Worm (Caenorhabditis elegans) whole organism, L4 larva: Measurements from ENCODE around the gene ins-22.

ENCODE experiments used
- D1046.2 ChIP-seq: fragments of 200-800 bp; sonication (Bioruptor generic); IDR thresholded peaks from 2 replicates; pipeline ENCODE4 v1.3.6; 2022; ENCODE audit warnings: missing genetic modification characterization, missing compliant biosample characterization
- F37D6.2 ChIP-seq: sonication (generic microtip); optimal IDR thresholded peaks from 2 replicates; lab custom pipeline; 2016; ENCODE audit warnings: mild to moderate bottlenecking, missing genetic modification characterization, missing compliant biosample characterization
- Y105C5A.15 ChIP-seq: fragments of 200-800 bp; sonication (Bioruptor generic); IDR thresholded peaks from 2 replicates; pipeline ENCODE4 v1.3.6; 2022; ENCODE audit warnings: missing genetic modification characterization, missing compliant biosample characterization
- Y48G9A.11 ChIP-seq: fragments of 200-800 bp; sonication (Bioruptor generic); IDR thresholded peaks from 2 replicates; pipeline ENCODE4 v1.3.6; 2022; ENCODE audit warnings: missing genetic modification reagents, missing genetic modification characterization, missing compliant biosample characterization
- Y75B8A.6 ChIP-seq: fragments of 200-800 bp; sonication (Bioruptor generic); IDR thresholded peaks from 2 replicates; pipeline ENCODE4 v1.3.6; 2022; ENCODE audit warnings: missing genetic modification reagents, missing genetic modification characterization, missing compliant biosample characterization
- aly-2 ChIP-seq: sonication (generic microtip); optimal IDR thresholded peaks from 2 replicates; lab custom pipeline; 2018; ENCODE audit warnings: missing biosample characterization, missing genetic modification characterization
- ceh-44 ChIP-seq: fragments of 200-800 bp; sonication (Bioruptor generic); IDR thresholded peaks from 2 replicates; pipeline ENCODE4 v1.3.6; 2022; ENCODE audit warnings: missing genetic modification reagents, missing genetic modification characterization, missing compliant biosample characterization
- ceh-62 ChIP-seq: sonication (generic microtip); optimal IDR thresholded peaks from 2 replicates; lab custom pipeline; 2017; ENCODE audit warnings: missing biosample characterization, missing genetic modification characterization
- daf-12 ChIP-seq: fragments of 150-350 bp; optimal IDR thresholded peaks from 2 replicates; lab custom pipeline; 2014; ENCODE audit warnings: missing biosample characterization, missing genetic modification reagents, missing genetic modification characterization
- daf-16 ChIP-seq, 3 experiments: sonication (generic microtip); optimal IDR thresholded peaks; 2 replicates each; lab custom pipeline; 2016 to 2017; ENCODE audit warnings: missing genetic modification characterization in 3 of 3, missing genetic modification reagents in 3 of 3, mild to moderate bottlenecking in 2 of 3, missing compliant biosample characterization in 2 of 3, missing biosample characterization in 1 of 3, moderate library complexity in 1 of 3
- duxl-1 ChIP-seq: sonication (generic microtip); optimal IDR thresholded peaks from 2 replicates; lab custom pipeline; 2016; ENCODE audit warnings: mild to moderate bottlenecking, missing genetic modification characterization, moderate library complexity, missing compliant biosample characterization; ENCODE audit not compliant: poor library complexity
- fos-1 ChIP-seq: fragments of 150-350 bp; optimal IDR thresholded peaks from 2 replicates; lab custom pipeline; 2014; ENCODE audit warnings: missing biosample characterization, missing genetic modification characterization
- gei-8 ChIP-seq: fragments of 200-800 bp; sonication (Bioruptor generic); optimal IDR thresholded peaks from 2 replicates; lab custom pipeline; 2018; ENCODE audit warnings: mild to moderate bottlenecking, missing genetic modification characterization, missing compliant biosample characterization
- hmg-1.1 ChIP-seq: fragments of 200-800 bp; sonication (Bioruptor generic); IDR thresholded peaks from 2 replicates; pipeline ENCODE4 v1.3.6; 2022; ENCODE audit warnings: missing genetic modification reagents, missing genetic modification characterization, missing compliant biosample characterization
- lim-7 ChIP-seq: fragments of 200-800 bp; sonication (Bioruptor generic); IDR thresholded peaks from 2 replicates; pipeline ENCODE4 v1.3.6; 2022; ENCODE audit warnings: missing genetic modification characterization, missing compliant biosample characterization
- lin-29 ChIP-seq: fragments of 200-800 bp; sonication (Bioruptor generic); IDR thresholded peaks from 2 replicates; pipeline ENCODE4 v1.3.6; 2022; ENCODE audit warnings: missing genetic modification reagents, missing genetic modification characterization, missing compliant biosample characterization
- lin-39 ChIP-seq: fragments of 150-350 bp; optimal IDR thresholded peaks from 2 replicates; lab custom pipeline; 2014; ENCODE audit warnings: missing biosample characterization, missing genetic modification reagents, missing genetic modification characterization
- lir-3 ChIP-seq: sonication (generic microtip); optimal IDR thresholded peaks from 2 replicates; lab custom pipeline; 2016; ENCODE audit warnings: mild to moderate bottlenecking, missing genetic modification characterization, missing compliant biosample characterization
- lsy-2 ChIP-seq, 2 experiments: fragments of 150-350 bp in 1 of 2; sonication (generic microtip) in 1 of 2; optimal IDR thresholded peaks; 2 replicates each; lab custom pipeline; 2014 to 2017; ENCODE audit warnings: missing biosample characterization in 2 of 2, missing genetic modification characterization in 2 of 2
- mdl-1 ChIP-seq, 2 experiments: fragments of 150-350 bp in 1 of 2; sonication (generic microtip) in 1 of 2; optimal IDR thresholded peaks; 2 replicates each; lab custom pipeline; 2014 to 2017; ENCODE audit warnings: missing biosample characterization in 2 of 2, missing genetic modification characterization in 2 of 2
- nhr-111 ChIP-seq: fragments of 200-800 bp; sonication (Bioruptor generic); optimal IDR thresholded peaks from 2 replicates; lab custom pipeline; 2018; ENCODE audit warnings: mild to moderate bottlenecking, missing genetic modification characterization, missing compliant biosample characterization
- nhr-237 ChIP-seq: sonication (generic microtip); optimal IDR thresholded peaks from 2 replicates; lab custom pipeline; 2017; ENCODE audit warnings: missing biosample characterization, missing genetic modification characterization
- nhr-41 ChIP-seq: fragments of 200-800 bp; sonication (Bioruptor generic); IDR thresholded peaks from 2 replicates; pipeline ENCODE4 v1.3.6; 2022; ENCODE audit warnings: missing genetic modification reagents, missing genetic modification characterization, missing compliant biosample characterization
- nhr-42 ChIP-seq: fragments of 200-800 bp; sonication (Bioruptor generic); IDR thresholded peaks from 2 replicates; pipeline ENCODE4 v1.3.6; 2022; ENCODE audit warnings: missing genetic modification characterization, missing compliant biosample characterization
- nhr-6 ChIP-seq: fragments of 150-350 bp; optimal IDR thresholded peaks from 2 replicates; lab custom pipeline; 2014; ENCODE audit warnings: missing biosample characterization, missing genetic modification characterization
- nhr-77 ChIP-seq: fragments of 150-350 bp; optimal IDR thresholded peaks from 2 replicates; lab custom pipeline; 2014; ENCODE audit warnings: missing biosample characterization, missing genetic modification characterization
- pqm-1 ChIP-seq: sonication (generic microtip); optimal IDR thresholded peaks from 2 replicates; lab custom pipeline; 2017; ENCODE audit warnings: missing biosample characterization, missing genetic modification characterization
- rbr-2 ChIP-seq: sonication (generic microtip); optimal IDR thresholded peaks from 2 replicates; lab custom pipeline; 2016; ENCODE audit warnings: missing genotype, missing genetic modification characterization, missing compliant biosample characterization
- set-16 ChIP-seq: fragments of 200-800 bp; sonication (Bioruptor generic); IDR thresholded peaks from 2 replicates; pipeline ENCODE4 v1.3.6; 2022; ENCODE audit warnings: missing genetic modification reagents, missing genetic modification characterization, missing compliant biosample characterization
- spr-1 ChIP-seq: sonication (generic microtip); optimal IDR thresholded peaks from 2 replicates; lab custom pipeline; 2016; ENCODE audit warnings: mild to moderate bottlenecking, missing genetic modification characterization, missing compliant biosample characterization
- spr-3 ChIP-seq: fragments of 200-800 bp; sonication (Bioruptor generic); optimal IDR thresholded peaks from 2 replicates; lab custom pipeline; 2018; ENCODE audit warnings: mild to moderate bottlenecking, missing genetic modification characterization, missing compliant biosample characterization
- tag-97 ChIP-seq: fragments of 200-800 bp; sonication (Bioruptor generic); IDR thresholded peaks from 2 replicates; pipeline ENCODE4 v1.3.6; 2022; ENCODE audit warnings: missing genetic modification characterization, missing compliant biosample characterization
- unc-39 ChIP-seq: sonication (generic microtip); optimal IDR thresholded peaks from 2 replicates; lab custom pipeline; 2017; ENCODE audit warnings: missing biosample characterization, missing genetic modification characterization
- unc-62 ChIP-seq, 3 experiments: fragments of 150-350 bp in 1 of 3; sonication (generic microtip); optimal IDR thresholded peaks in 2 of 3; peaks in 1 of 3; 1 replicate in 1 of 3; 2 replicates in 2 of 3; lab custom pipeline; 2014 to 2017; ENCODE audit warnings: missing biosample characterization in 3 of 3, missing genetic modification characterization in 3 of 3, missing genetic modification reagents in 3 of 3, missing genotype in 1 of 3
- vab-7 ChIP-seq: fragments of 200-800 bp; sonication (Bioruptor generic); IDR thresholded peaks from 2 replicates; pipeline ENCODE4 v1.3.6; 2022; ENCODE audit warnings: missing genetic modification reagents, missing genetic modification characterization, missing compliant biosample characterization
- zfp-2 ChIP-seq: sonication (generic microtip); optimal IDR thresholded peaks from 2 replicates; lab custom pipeline; 2016; ENCODE audit warnings: mild to moderate bottlenecking, missing genetic modification characterization, missing compliant biosample characterization
- zip-11 ChIP-seq: fragments of 200-800 bp; sonication (Bioruptor generic); IDR thresholded peaks from 2 replicates; pipeline ENCODE4 v1.3.6; 2022; ENCODE audit warnings: missing genetic modification characterization, missing compliant biosample characterization
- ztf-7 ChIP-seq: fragments of 150-350 bp; optimal IDR thresholded peaks from 2 replicates; lab custom pipeline; 2014; ENCODE audit warnings: missing biosample characterization, missing genetic modification characterization

The ins-22 gene

DNA sequence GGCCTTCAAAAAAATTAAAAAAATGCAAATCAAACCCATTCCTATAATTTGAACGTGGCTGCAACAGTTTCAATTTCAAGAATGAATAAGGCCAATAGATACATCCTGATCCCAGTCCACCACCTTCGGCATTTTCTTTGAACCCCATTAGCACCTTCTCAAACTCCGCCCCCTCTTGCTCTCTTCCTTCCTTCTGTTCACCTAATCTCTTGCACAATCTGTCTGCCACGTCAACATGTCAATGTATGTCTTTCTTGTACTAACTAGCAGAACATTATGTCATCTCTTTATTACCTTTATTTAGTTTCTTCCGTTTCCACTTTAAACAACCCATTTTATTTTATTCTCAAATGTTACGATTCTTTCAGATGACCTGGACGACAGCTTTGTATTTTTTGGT, 32.6 kb upstream of the ins-22 start, which contains the start of gene C05B5.4:
C05B5.4 (plus strand) TSS at position 351 of the 400 bp plus-strand sequence.
- no peak for TF ChIP-seq Y48G9A.11 (GFP tag; lab: Robert Waterston, UW)
- no peak for TF ChIP-seq fos-1 (tag; lab: Kevin White, UChicago)
- no peak for TF ChIP-seq gei-8 (GFP tag; lab: Kevin White, UChicago)
- no peak for TF ChIP-seq lsy-2 (tag; optimal IDR thresholded peaks at IDR 0.05; lab: Kevin White, UChicago)
- TF ChIP-seq unc-62 (GFP tag; optimal IDR thresholded peaks at IDR 0.05 in 1 of 2; lab: Kevin White, UChicago): peak in 1 of 2 experiments; percentile 53
- no peak for TF ChIP-seq unc-62 (tag; optimal IDR thresholded peaks at IDR 0.05; lab: Kevin White, UChicago)

DNA sequence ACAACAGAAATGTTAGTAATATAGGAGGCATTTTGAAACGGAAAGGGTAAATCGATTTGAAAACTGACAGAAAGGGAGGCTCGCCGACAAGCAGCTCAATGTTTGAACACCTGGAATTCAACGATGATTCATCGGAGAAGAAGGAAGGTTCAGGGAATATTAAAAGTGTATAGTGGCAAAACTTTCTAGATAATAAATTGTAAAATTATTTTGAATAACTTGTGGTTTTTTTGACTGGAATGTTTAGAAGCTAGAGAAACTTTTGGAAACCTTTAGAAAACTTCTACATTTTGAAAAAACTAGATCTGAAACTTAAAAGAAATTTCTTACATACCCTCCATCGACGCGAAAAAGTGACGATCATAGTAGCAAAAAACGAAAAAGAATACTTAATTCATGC, 28.2 kb upstream of the ins-22 start, which contains the start of gene pqn-8:
pqn-8 (minus strand) TSS at position 101 of the 400 bp plus-strand sequence.
- no peak for TF ChIP-seq daf-16 (GFP tag; optimal IDR thresholded peaks at IDR 0.05; lab: Kevin White, UChicago)
- TF ChIP-seq daf-16 (tag; optimal IDR thresholded peaks at IDR 0.05; lab: Kevin White, UChicago): no peak
- TF ChIP-seq nhr-111 (GFP tag; lab: Kevin White, UChicago): no peak
- TF ChIP-seq mdl-1 (tag; optimal IDR thresholded peaks at IDR 0.05; lab: Kevin White, UChicago): no peak
- TF ChIP-seq D1046.2: no peak
- TF ChIP-seq zip-11 (GFP tag; lab: Robert Waterston, UW): no peak
- no peak for TF ChIP-seq zfp-2 (tag; lab: Kevin White, UChicago)
- no peak for TF ChIP-seq rbr-2
- no peak for TF ChIP-seq daf-12 (tag; lab: Kevin White, UChicago)
- TF ChIP-seq Y75B8A.6 (GFP tag; lab: Robert Waterston, UW): no peak
- TF ChIP-seq F37D6.2 (tag; lab: Kevin White, UChicago): no peak
- no peak for TF ChIP-seq Y105C5A.15 (GFP tag; lab: Robert Waterston, UW)

DNA sequence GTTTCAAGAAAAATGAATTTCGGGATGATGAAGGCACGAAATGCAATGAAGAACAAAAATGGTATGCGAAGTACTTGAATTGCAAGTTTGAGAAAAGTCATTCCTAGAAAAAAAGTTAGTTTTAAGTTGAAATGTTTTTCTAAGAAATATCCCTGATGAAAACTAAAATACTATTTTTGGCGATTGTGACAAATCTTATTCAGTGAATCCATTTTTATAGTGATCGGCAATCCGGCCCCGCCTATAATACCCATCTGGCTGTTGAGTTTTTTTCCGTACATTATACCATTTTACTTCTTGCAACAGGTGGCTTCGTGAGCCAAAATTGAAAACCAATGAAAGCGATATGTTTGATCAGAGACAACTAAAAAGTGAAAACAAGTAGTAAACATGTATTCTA, 26.9 kb upstream of the ins-22 start, which contains the start of gene C05B5.17:
C05B5.17 (minus strand) TSS at position 101 of the 400 bp plus-strand sequence.
- TF ChIP-seq unc-39 (tag; lab: Kevin White, UChicago) (no peak), lin-39 (tag; lab: Kevin White, UChicago) (no peak), F37D6.2 (tag; lab: Kevin White, UChicago) (no peak), lin-29 (GFP tag; lab: Robert Waterston, UW) (no peak), ceh-62 (tag; lab: Kevin White, UChicago) (no peak), pqm-1 (no peak), duxl-1 (tag; lab: Kevin White, UChicago) (no peak), lsy-2 (tag; optimal IDR thresholded peaks at IDR 0.05; lab: Kevin White, UChicago) (no peak), nhr-237 (tag; lab: Kevin White, UChicago) (no peak), lim-7 (no peak)

DNA sequence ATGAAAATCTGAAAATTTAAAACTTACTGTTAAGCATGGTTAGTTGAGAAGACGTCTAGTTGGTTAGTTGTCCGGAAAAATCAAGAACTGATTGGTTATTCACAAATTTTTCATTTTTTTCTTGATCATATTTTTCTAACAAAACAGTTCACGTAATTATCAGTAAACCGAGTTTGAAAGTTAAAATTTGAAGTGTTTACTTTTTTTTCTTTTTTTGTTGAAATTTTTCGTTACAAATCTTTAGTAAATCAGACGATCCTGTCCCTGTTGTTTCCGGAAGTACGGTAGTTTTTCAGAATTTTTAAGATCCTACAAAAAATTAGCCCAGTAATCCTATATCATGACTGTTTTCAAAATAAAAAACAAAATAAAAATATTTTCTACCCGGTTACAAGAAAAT, 25.7 kb upstream of the ins-22 start, which contains the start of gene C05B5.2:
C05B5.2 (minus strand) TSS at position 101 of the 400 bp plus-strand sequence.
- TF ChIP-seq nhr-41 (GFP tag; lab: Robert Waterston, UW) (no peak), nhr-77 (no peak), Y105C5A.15 (GFP tag; lab: Robert Waterston, UW) (no peak), nhr-42 (GFP tag; lab: Robert Waterston, UW) (no peak), lir-3 (tag; lab: Kevin White, UChicago) (no peak), duxl-1 (tag; lab: Kevin White, UChicago) (no peak), tag-97 (GFP tag; lab: Robert Waterston, UW) (no peak), ceh-62 (tag; lab: Kevin White, UChicago) (no peak)

ce11 chrIII:10001060-10001459, 25.0 kb upstream of the ins-22 start, which contains the start of gene C05B5.5:
Gene C05B5.5 (plus strand): TSS chrIII:10001360.
- TF ChIP-seq daf-16 (GFP tag; optimal IDR thresholded peaks at IDR 0.05; lab: Kevin White, UChicago) (no peak), daf-16 (tag; optimal IDR thresholded peaks at IDR 0.05; lab: Kevin White, UChicago) (peak; percentile 32), nhr-237 (tag; lab: Kevin White, UChicago) (no peak), set-16 (GFP tag; lab: Robert Waterston, UW) (no peak), pqm-1 (peak; percentile 7), nhr-6 (tag; lab: Kevin White, UChicago) (peak; percentile 19), hmg-1.1 (no peak), ceh-44 (GFP tag; lab: Robert Waterston, UW) (no peak), spr-1 (tag; lab: Kevin White, UChicago) (no peak), vab-7 (GFP tag; lab: Robert Waterston, UW) (no peak), aly-2 (tag; lab: Kevin White, UChicago) (no peak), ztf-7 (tag; lab: Kevin White, UChicago) (no peak), lin-29 (GFP tag; lab: Robert Waterston, UW) (no peak), spr-3 (GFP tag; lab: Kevin White, UChicago) (no peak)
